Fruit fly (Drosophila melanogaster) whole organism, pupa: ENCODE measurements around the gene Ucp4B.

Source experiments
- CG10348 ChIP-seq: fragments of 200-800 bp; sonication (Bioruptor generic); IDR thresholded peaks from 2 replicates; pipeline ENCODE4 v1.3.6; 2022; ENCODE audit warnings: missing biosample characterization, missing genetic modification characterization
- CG12605 ChIP-seq: fragments of 200-800 bp; sonication (Bioruptor generic); IDR thresholded peaks from 2 replicates; pipeline ENCODE4 v1.3.6; 2022; ENCODE audit warnings: missing biosample characterization, missing genetic modification characterization
- CG13204 ChIP-seq: fragments of 200-800 bp; sonication (Bioruptor generic); optimal IDR thresholded peaks from 2 replicates; lab custom pipeline; 2018; ENCODE audit warnings: missing biosample characterization, mild to moderate bottlenecking, missing genetic modification characterization, moderate library complexity
- CG14655 ChIP-seq: fragments of 200-800 bp; sonication (Bioruptor generic); optimal IDR thresholded peaks from 3 replicates; lab custom pipeline; 2017; ENCODE audit warnings: mild to moderate bottlenecking, missing biosample characterization, missing genetic modification reagents, missing genetic modification characterization
- CG15710 ChIP-seq: fragments of 200-800 bp; sonication (Bioruptor generic); optimal IDR thresholded peaks from 2 replicates; lab custom pipeline; 2018; ENCODE audit warnings: missing biosample characterization, mild to moderate bottlenecking, missing genetic modification characterization, moderate library complexity
- CG17806 ChIP-seq: fragments of 200-800 bp; sonication (Bioruptor generic); optimal IDR thresholded peaks from 2 replicates; lab custom pipeline; 2018; ENCODE audit warnings: missing biosample characterization, mild to moderate bottlenecking, missing genetic modification characterization, moderate library complexity
- CG32121 ChIP-seq: fragments of 200-800 bp; sonication (Bioruptor generic); IDR thresholded peaks from 2 replicates; pipeline ENCODE4 v1.3.6; 2022; ENCODE audit warnings: missing biosample characterization, missing genetic modification characterization
- CG34367 ChIP-seq: fragments of 200-800 bp; sonication (Bioruptor generic); optimal IDR thresholded peaks from 2 replicates; lab custom pipeline; 2018; ENCODE audit warnings: missing biosample characterization, mild to moderate bottlenecking, missing genetic modification characterization
- CG4496 ChIP-seq: fragments of 200-800 bp; sonication (Bioruptor generic); IDR thresholded peaks from 3 replicates; pipeline ENCODE4 v1.3.6; 2022; ENCODE audit warnings: missing biosample characterization, missing genetic modification characterization
- CG8159 ChIP-seq: fragments of 200-800 bp; sonication (Bioruptor generic); optimal IDR thresholded peaks from 3 replicates; lab custom pipeline; 2018; ENCODE audit warnings: missing biosample characterization, mild to moderate bottlenecking, missing genetic modification characterization, moderate library complexity
- CG8301 ChIP-seq: fragments of 200-800 bp; sonication (Bioruptor generic); optimal IDR thresholded peaks from 2 replicates; lab custom pipeline; 2018; ENCODE audit warnings: missing biosample characterization, mild to moderate bottlenecking, missing genetic modification characterization
- CG9948 ChIP-seq: fragments of 200-800 bp; sonication (Bioruptor generic); optimal IDR thresholded peaks from 2 replicates; lab custom pipeline; 2018; ENCODE audit warnings: missing biosample characterization, mild to moderate bottlenecking, missing genetic modification characterization, moderate library complexity
- D1 ChIP-seq: fragments of 200-800 bp; sonication (Bioruptor generic); optimal IDR thresholded peaks from 2 replicates; lab custom pipeline; 2018; ENCODE audit warnings: missing biosample characterization, mild to moderate bottlenecking, missing genetic modification characterization, moderate library complexity
- EcR ChIP-seq: fragments of 200-800 bp; sonication (Bioruptor generic); optimal IDR thresholded peaks from 3 replicates; lab custom pipeline; 2019; ENCODE audit warnings: missing biosample characterization, missing genetic modification characterization, mild to moderate bottlenecking, moderate library complexity, missing genetic modification reagents
- Ets98B ChIP-seq: fragments of 200-800 bp; sonication (Bioruptor generic); IDR thresholded peaks from 2 replicates; pipeline ENCODE4 v1.3.6; 2022; ENCODE audit warnings: missing biosample characterization, missing genetic modification characterization
- Pif1A ChIP-seq: fragments of 200-800 bp; sonication (Bioruptor generic); optimal IDR thresholded peaks from 3 replicates; lab custom pipeline; 2016; ENCODE audit warnings: missing biosample characterization, missing genetic modification characterization
- Pif1B ChIP-seq: fragments of 200-800 bp; sonication (Bioruptor generic); optimal IDR thresholded peaks from 3 replicates; lab custom pipeline; 2016; ENCODE audit warnings: missing biosample characterization, missing genetic modification characterization
- Snoo ChIP-seq: fragments of 200-800 bp; sonication (Bioruptor generic); optimal IDR thresholded peaks from 3 replicates; lab custom pipeline; 2017; ENCODE audit warnings: missing biosample characterization, mild to moderate bottlenecking, missing genetic modification characterization, inconsistent platforms
- fd96Ca ChIP-seq: fragments of 200-800 bp; sonication (Bioruptor generic); IDR thresholded peaks from 3 replicates; pipeline ENCODE4 v1.3.6; 2022; ENCODE audit warnings: missing biosample characterization, missing genetic modification characterization
- gl ChIP-seq: fragments of 200-800 bp; sonication (Bioruptor generic); optimal IDR thresholded peaks from 2 replicates; lab custom pipeline; 2018; ENCODE audit warnings: missing biosample characterization, mild to moderate bottlenecking, missing genetic modification characterization
- rn ChIP-seq: fragments of 200-800 bp; sonication (Bioruptor generic); IDR thresholded peaks from 2 replicates; pipeline ENCODE4 v1.3.6; 2022; ENCODE audit warnings: missing biosample characterization, missing genetic modification characterization

Ucp4B gene

dm6 chr2L:5990447-5990846 is 20.8 kb downstream of the Ucp4B start:
- TF ChIP-seq CG13204 (GFP tag; lab: Kevin White, UChicago) (peak; percentile 45), Ets98B (GFP tag; lab: Robert Waterston, UW) (no peak), fd96Ca (GFP tag; lab: Robert Waterston, UW) (0 out of 3 replicates have a peak, but pooled peaks have one; percentile 34)

dm6 chr2L:5997609-5998229 is 28.1 kb downstream of the Ucp4B start:
- peak; percentile 15 for TF ChIP-seq CG34367
- TF ChIP-seq gl (tag; lab: Kevin White, UChicago) = peak; percentile 34
- TF ChIP-seq CG15710 (tag; lab: Kevin White, UChicago) = peak; percentile 39
- peak; percentile 10; the same call in 2 of the 3 replicates for TF ChIP-seq CG4496
- TF ChIP-seq CG14655 (GFP tag; lab: Kevin White, UChicago) = no peak
- TF ChIP-seq Snoo (tag; lab: Kevin White, UChicago) = peak; percentile 31
- TF ChIP-seq CG8301 (tag; lab: Kevin White, UChicago) = no peak
- TF ChIP-seq CG8159 = peak; percentile 6
- TF ChIP-seq CG9948 = no peak
- TF ChIP-seq CG13204 (GFP tag; lab: Kevin White, UChicago) = peak; percentile 10
- TF ChIP-seq, all 21 proteins: peak for 7

dm6 chr2L:5998383-5998782 is 28.7 kb downstream of the Ucp4B start:
- TF ChIP-seq Pif1B (GFP tag; lab: Kevin White, UChicago) (no peak), CG8301 (tag; lab: Kevin White, UChicago) (no peak), CG4496 (0 out of 3 replicates have a peak, but pooled peaks have one; percentile 3), CG12605 (GFP tag; lab: Robert Waterston, UW) (no peak)

- no peak for TF ChIP-seq CG14655 (GFP tag; lab: Kevin White, UChicago)
- TF ChIP-seq CG8301 (tag; lab: Kevin White, UChicago) = no peak
- no peak for TF ChIP-seq Pif1B (GFP tag; lab: Kevin White, UChicago)
- peak; percentile 9 for TF ChIP-seq CG17806 (tag; lab: Kevin White, UChicago)
- TF ChIP-seq D1 = no peak
- peak; percentile 2 for TF ChIP-seq CG8159
- TF ChIP-seq Pif1A (GFP tag; lab: Kevin White, UChicago) = no peak
- peak; percentile 51; the same call in 1 of the 3 replicates for TF ChIP-seq CG4496
- peak; percentile 41 for TF ChIP-seq Snoo (tag; lab: Kevin White, UChicago)
- TF ChIP-seq CG9948 = no peak
- no peak for TF ChIP-seq gl (tag; lab: Kevin White, UChicago)
- no peak for TF ChIP-seq CG15710 (tag; lab: Kevin White, UChicago)
- TF ChIP-seq CG13204 (GFP tag; lab: Kevin White, UChicago) = no peak
- TF ChIP-seq CG12605 (GFP tag; lab: Robert Waterston, UW) = no peak
- TF ChIP-seq CG34367 = no peak
- TF ChIP-seq rn (GFP tag; lab: Robert Waterston, UW) = no peak
- TF ChIP-seq fd96Ca (GFP tag; lab: Robert Waterston, UW) = 0 out of 3 replicates have a peak, but pooled peaks have one; percentile 10
- TF ChIP-seq Ets98B (GFP tag; lab: Robert Waterston, UW) = peak; percentile 46
- peak; percentile 24 for TF ChIP-seq EcR (GFP tag; lab: Kevin White, UChicago)
- peak; percentile 34; the same call in 1 of the 2 replicates for TF ChIP-seq CG32121 (GFP tag; lab: Robert Waterston, UW)
- no peak for TF ChIP-seq CG10348
- TF ChIP-seq, all 21 proteins: peak for 8
Observed at dm6 chr2L:5999247-5999646, 29.6 kb downstream of the Ucp4B start, which contains the start of gene Kdm5. TSS of gene Kdm5 (minus strand) at chr2L:5999501.

- no peak for TF ChIP-seq CG4496
- TF ChIP-seq gl (tag; lab: Kevin White, UChicago) = no peak
- TF ChIP-seq CG12605 (GFP tag; lab: Robert Waterston, UW) = no peak
Observed at dm6 chr2L:6000065-6000464, 30.4 kb downstream of the Ucp4B start, which contains the start of gene Tsp26A. TSS of gene Tsp26A (plus strand) at chr2L:6000228.

dm6 chr2L:6006508-6007232 is 37.0 kb downstream of the Ucp4B start, which contains the start of gene Gal:
TSS of gene Gal (minus strand) at chr2L:6006827.
- TF ChIP-seq CG8159 (peak; percentile 64), Ets98B (GFP tag; lab: Robert Waterston, UW) (peak; percentile 9; the same call in 1 of the 2 replicates), CG8301 (tag; lab: Kevin White, UChicago) (no peak), fd96Ca (GFP tag; lab: Robert Waterston, UW) (0 out of 3 replicates have a peak, but pooled peaks have one; percentile 31), Pif1A (GFP tag; lab: Kevin White, UChicago) (no peak)
